Fruit fly (Drosophila melanogaster) whole organism, embryonic: ENCODE results near the gene CG1074.

Experiments
- CG10209 ChIP-seq: fragments of 200-800 bp; sonication (Bioruptor generic); optimal IDR thresholded peaks from 3 replicates; lab custom pipeline; 2017; ENCODE audit warnings: missing biosample characterization, mild to moderate bottlenecking, missing genetic modification characterization, missing genetic modification reagents
- CG1233 ChIP-seq: fragments of 200-800 bp; sonication (Bioruptor generic); optimal IDR thresholded peaks from 4 replicates; lab custom pipeline; 2018; ENCODE audit warnings: missing biosample characterization, mild to moderate bottlenecking, missing genetic modification characterization
- CG13424 ChIP-seq: fragments of 200-800 bp; sonication (Bioruptor generic); optimal IDR thresholded peaks from 2 replicates; lab custom pipeline; 2019; ENCODE audit warnings: missing biosample characterization, mild to moderate bottlenecking, missing genetic modification characterization, moderate library complexity
- CG13775 ChIP-seq: fragments of 200-800 bp; sonication (Bioruptor generic); optimal IDR thresholded peaks from 3 replicates; lab custom pipeline; 2017; ENCODE audit warnings: missing biosample characterization, mild to moderate bottlenecking, missing genetic modification characterization
- CG15601 ChIP-seq: fragments of 200-800 bp; sonication (Bioruptor generic); optimal IDR thresholded peaks from 3 replicates; lab custom pipeline; 2019; ENCODE audit warnings: missing biosample characterization, mild to moderate bottlenecking, missing genetic modification characterization, moderate library complexity
- CG16813 ChIP-seq: fragments of 200-800 bp; sonication (Bioruptor generic); IDR thresholded peaks from 3 replicates; pipeline ENCODE4 v1.3.6; 2022; ENCODE audit warnings: missing biosample characterization, missing genetic modification characterization; ENCODE audit not compliant: partially characterized antibody
- CG17385 ChIP-seq: fragments of 200-800 bp; sonication (Bioruptor generic); optimal IDR thresholded peaks from 3 replicates; lab custom pipeline; 2018; ENCODE audit warnings: missing biosample characterization, mild to moderate bottlenecking, missing genetic modification characterization
- CG1792 ChIP-seq: fragments of 200-800 bp; sonication (Bioruptor generic); optimal IDR thresholded peaks from 2 replicates; lab custom pipeline; 2016; ENCODE audit warnings: missing biosample characterization, missing genetic modification characterization
- CG18011 ChIP-seq: fragments of 200-800 bp; sonication (Bioruptor generic); optimal IDR thresholded peaks from 2 replicates; lab custom pipeline; 2017; ENCODE audit warnings: missing biosample characterization, missing genetic modification characterization, mild to moderate bottlenecking, moderate library complexity, missing genotype
- CG2199 ChIP-seq: fragments of 200-800 bp; sonication (Bioruptor generic); IDR thresholded peaks from 3 replicates; pipeline ENCODE4 v1.3.6; 2022; ENCODE audit warnings: missing biosample characterization, missing genetic modification characterization
- CG31441 ChIP-seq: fragments of 200-800 bp; sonication (Bioruptor generic); IDR thresholded peaks from 2 replicates; pipeline ENCODE4 v1.3.6; 2022; ENCODE audit warnings: missing biosample characterization, missing genetic modification characterization
- CG32532 ChIP-seq: fragments of 200-800 bp; sonication (Bioruptor generic); IDR thresholded peaks from 2 replicates; pipeline ENCODE4 v1.3.6; 2022; ENCODE audit warnings: missing biosample characterization, missing genetic modification characterization
- CG3847 ChIP-seq: fragments of 200-800 bp; sonication (Bioruptor generic); IDR thresholded peaks from 2 replicates; pipeline ENCODE4 v1.3.6; 2022; ENCODE audit warnings: missing biosample characterization, missing genetic modification characterization
- CG4404 ChIP-seq: fragments of 200-800 bp; sonication (Bioruptor generic); IDR thresholded peaks from 2 replicates; pipeline ENCODE4 v1.3.6; 2022; ENCODE audit warnings: missing biosample characterization, missing genetic modification characterization
- CG6813 ChIP-seq: fragments of 200-800 bp; sonication (Bioruptor generic); optimal IDR thresholded peaks from 2 replicates; lab custom pipeline; 2017; ENCODE audit warnings: missing biosample characterization, missing genetic modification characterization, mild to moderate bottlenecking, moderate library complexity, missing genetic modification reagents
- CG7928 ChIP-seq: fragments of 200-800 bp; sonication (Bioruptor generic); optimal IDR thresholded peaks from 2 replicates; lab custom pipeline; 2017; ENCODE audit warnings: missing biosample characterization, mild to moderate bottlenecking, missing genetic modification characterization
- CG8478 ChIP-seq: fragments of >200 bp; optimal IDR thresholded peaks from 2 replicates; lab custom pipeline; 2018
- CG9215 ChIP-seq: fragments of 200-800 bp; sonication (Bioruptor generic); IDR thresholded peaks from 2 replicates; pipeline ENCODE4 v1.3.6; 2022; ENCODE audit warnings: missing biosample characterization, missing genetic modification characterization
- CG9797 ChIP-seq: fragments of 200-800 bp; sonication (Bioruptor generic); optimal IDR thresholded peaks from 3 replicates; lab custom pipeline; 2018; ENCODE audit warnings: missing biosample characterization, mild to moderate bottlenecking, missing genetic modification characterization
- D19A ChIP-seq: fragments of 200-800 bp; optimal IDR thresholded peaks from 3 replicates; lab custom pipeline; 2019; ENCODE audit warnings: missing biosample characterization, mild to moderate bottlenecking, missing genetic modification characterization, moderate library complexity
- Dip3 ChIP-seq: fragments of 200-800 bp; sonication (Bioruptor generic); optimal IDR thresholded peaks from 3 replicates; lab custom pipeline; 2016; ENCODE audit warnings: missing biosample characterization, missing genetic modification characterization
- Dll ChIP-seq: fragments of 200-800 bp; sonication (Bioruptor generic); IDR thresholded peaks from 4 replicates; pipeline ENCODE4 v1.3.6; 2022; ENCODE audit warnings: missing biosample characterization, missing genetic modification characterization; ENCODE audit not compliant: partially characterized antibody
- Dp ChIP-seq: fragments of 200-800 bp; sonication (Bioruptor generic); optimal IDR thresholded peaks from 2 replicates; lab custom pipeline; 2018; ENCODE audit warnings: missing biosample characterization, mild to moderate bottlenecking, missing genetic modification characterization, moderate library complexity
- Ets65A ChIP-seq: fragments of 200-800 bp; sonication (Bioruptor generic); peaks from one replicate; lab custom pipeline; 2016; ENCODE audit warnings: missing biosample characterization, missing genetic modification characterization
- Ets97D ChIP-seq: fragments of 200-800 bp; sonication (Bioruptor generic); optimal IDR thresholded peaks from 3 replicates; lab custom pipeline; 2016; ENCODE audit warnings: missing biosample characterization, missing genetic modification characterization
- Hmx ChIP-seq: fragments of 200-800 bp; sonication (Bioruptor generic); optimal IDR thresholded peaks from 2 replicates; lab custom pipeline; 2016; ENCODE audit warnings: missing biosample characterization, missing genetic modification characterization
- Hr3 ChIP-seq: fragments of 200-800 bp; sonication (Bioruptor generic); optimal IDR thresholded peaks from 3 replicates; lab custom pipeline; 2016; ENCODE audit warnings: missing biosample characterization, missing genetic modification characterization
- MESR4 ChIP-seq: fragments of 200-800 bp; sonication (Bioruptor generic); optimal IDR thresholded peaks from 2 replicates; lab custom pipeline; 2018; ENCODE audit warnings: missing biosample characterization, mild to moderate bottlenecking, missing genetic modification characterization, moderate library complexity
- Mad ChIP-seq: fragments of 200-800 bp; sonication (Bioruptor generic); optimal IDR thresholded peaks from 2 replicates; lab custom pipeline; 2016; ENCODE audit warnings: missing biosample characterization, missing genetic modification characterization
- Pdp1 ChIP-seq, 2 experiments: fragments of 200-800 bp; sonication (Bioruptor generic); optimal IDR thresholded peaks; 3 replicates each; lab custom pipeline; 2016; ENCODE audit warnings: missing biosample characterization in 2 of 2, missing genetic modification characterization in 2 of 2, mild to moderate bottlenecking in 1 of 2, moderate library complexity in 1 of 2
- Scr ChIP-seq: fragments of 200-800 bp; sonication (Bioruptor generic); IDR thresholded peaks from 2 replicates; pipeline ENCODE4 v1.3.6; 2022; ENCODE audit warnings: missing biosample characterization, missing genetic modification characterization; ENCODE audit not compliant: partially characterized antibody
- chif ChIP-seq, 2 experiments: fragments of 200-800 bp; sonication (Bioruptor generic); optimal IDR thresholded peaks; 3 replicates each; lab custom pipeline; 2016; ENCODE audit warnings: missing biosample characterization in 2 of 2, missing genetic modification characterization in 2 of 2
- chm ChIP-seq: fragments of 200-800 bp; sonication (Bioruptor generic); IDR thresholded peaks from 2 replicates; pipeline ENCODE4 v1.3.6; 2022; ENCODE audit warnings: missing biosample characterization, missing genetic modification characterization
- dm ChIP-seq: fragments of 200-800 bp; sonication (Bioruptor generic); optimal IDR thresholded peaks from 3 replicates; lab custom pipeline; 2016; ENCODE audit warnings: missing biosample characterization, missing genetic modification characterization
- dmrt11E ChIP-seq: fragments of 200-800 bp; sonication (Bioruptor generic); optimal IDR thresholded peaks from 3 replicates; lab custom pipeline; 2018; ENCODE audit warnings: missing biosample characterization, mild to moderate bottlenecking, missing genetic modification characterization, moderate library complexity
- ems ChIP-seq: fragments of 200-800 bp; sonication (Bioruptor generic); optimal IDR thresholded peaks from 3 replicates; lab custom pipeline; 2016; ENCODE audit warnings: missing biosample characterization, missing genetic modification characterization
- fd3F ChIP-seq: fragments of 200-800 bp; sonication (Bioruptor generic); optimal IDR thresholded peaks from 2 replicates; lab custom pipeline; 2018; ENCODE audit warnings: missing biosample characterization, mild to moderate bottlenecking, missing genetic modification characterization, moderate library complexity
- gfzf ChIP-seq: fragments of 200-800 bp; sonication (Bioruptor generic); optimal IDR thresholded peaks from 2 replicates; lab custom pipeline; 2016; ENCODE audit warnings: missing biosample characterization, mild to moderate bottlenecking, missing genetic modification characterization, moderate library complexity
- gro ChIP-seq: fragments of 200-800 bp; sonication (Bioruptor generic); optimal IDR thresholded peaks from 2 replicates; lab custom pipeline; 2016; ENCODE audit warnings: missing biosample characterization, missing genetic modification characterization
- hb ChIP-seq: fragments of 200-800 bp; sonication (Bioruptor generic); IDR thresholded peaks from 3 replicates; pipeline ENCODE4 v1.3.6; 2022; ENCODE audit warnings: missing biosample characterization, missing genetic modification characterization; ENCODE audit not compliant: partially characterized antibody
- knrl ChIP-seq: fragments of 200-800 bp; sonication (Bioruptor generic); IDR thresholded peaks from 3 replicates; pipeline ENCODE4 v1.3.6; 2022; ENCODE audit warnings: missing biosample characterization, missing genetic modification characterization; ENCODE audit not compliant: partially characterized antibody
- lilli ChIP-seq: fragments of 200-800 bp; sonication (Bioruptor generic); optimal IDR thresholded peaks from 3 replicates; lab custom pipeline; 2016; ENCODE audit warnings: missing biosample characterization, missing genetic modification characterization
- onecut ChIP-seq: fragments of 200-800 bp; sonication (Bioruptor generic); IDR thresholded peaks from 2 replicates; pipeline ENCODE4 v1.3.6; 2022; ENCODE audit warnings: missing biosample characterization, missing genetic modification characterization
- pnt ChIP-seq: fragments of 200-800 bp; sonication (Bioruptor generic); optimal IDR thresholded peaks from 3 replicates; lab custom pipeline; 2016; ENCODE audit warnings: missing biosample characterization, missing genetic modification characterization
- pros ChIP-seq: fragments of 200-800 bp; sonication (Bioruptor generic); optimal IDR thresholded peaks from 3 replicates; lab custom pipeline; 2019; ENCODE audit warnings: missing biosample characterization, mild to moderate bottlenecking, missing genetic modification characterization, moderate library complexity
- pum ChIP-seq: fragments of 200-800 bp; sonication (Bioruptor generic); optimal IDR thresholded peaks from 2 replicates; lab custom pipeline; 2016; ENCODE audit warnings: missing biosample characterization, missing genetic modification characterization
- run ChIP-seq: fragments of 200-800 bp; sonication (Bioruptor generic); optimal IDR thresholded peaks from 3 replicates; lab custom pipeline; 2018; ENCODE audit warnings: missing biosample characterization, mild to moderate bottlenecking, missing genetic modification characterization
- sd ChIP-seq: fragments of 200-800 bp; sonication (Bioruptor generic); optimal IDR thresholded peaks from 3 replicates; lab custom pipeline; 2018; ENCODE audit warnings: missing biosample characterization, mild to moderate bottlenecking, missing genetic modification characterization, moderate library complexity
- tin ChIP-seq: fragments of 200-800 bp; sonication (Bioruptor generic); optimal IDR thresholded peaks from 3 replicates; lab custom pipeline; 2016; ENCODE audit warnings: missing biosample characterization, missing genetic modification characterization
- tup ChIP-seq: fragments of 200-800 bp; sonication (Bioruptor generic); optimal IDR thresholded peaks from 2 replicates; lab custom pipeline; 2016; ENCODE audit warnings: missing biosample characterization, mild to moderate bottlenecking, missing genetic modification characterization, moderate library complexity
- zen ChIP-seq: fragments of 200-800 bp; sonication (Bioruptor generic); optimal IDR thresholded peaks from 3 replicates; lab custom pipeline; 2018; ENCODE audit warnings: missing biosample characterization, mild to moderate bottlenecking, missing genetic modification characterization, moderate library complexity

Gene CG1074

dm6 chr3R:4437113-4437512 is 3.3 kb downstream of the CG1074 start, which contains the start of the genes Lipt2 and CG14650 (continued):
- TF ChIP-seq CG2199 (GFP tag; lab: Robert Waterston, UW) (no peak), lilli (peak; percentile 85), onecut (no peak), CG1233 (GFP tag; lab: Kevin White, UChicago) (no peak), pnt (GFP tag; lab: Kevin White, UChicago) (peak; percentile 65), Hr3 (GFP tag; lab: Kevin White, UChicago) (peak; percentile 57), Ets65A (GFP tag; lab: Kevin White, UChicago) (peak; percentile 94), CG13775 (GFP tag; lab: Kevin White, UChicago) (peak; percentile 66), Scr (GFP tag; lab: Robert Waterston, UW) (peak; percentile 68), tin (GFP tag; lab: Kevin White, UChicago) (peak; percentile 49), Ets97D (GFP tag; lab: Kevin White, UChicago) (peak; percentile 78), Dip3 (peak; percentile 46), CG32532 (peak; percentile 56), CG1792 (peak; percentile 47), CG9215 (GFP tag; lab: Robert Waterston, UW) (peak; percentile 30; the same call in 1 of the 2 replicates), CG7928 (peak; percentile 98), CG31441 (GFP tag; lab: Robert Waterston, UW) (no peak), CG10209 (GFP tag; lab: Kevin White, UChicago) (peak; percentile 47), knrl (peak; percentile 61), CG6813 (no peak), chm (GFP tag; lab: Robert Waterston, UW) (no peak), D19A (no peak), Pdp1 (GFP tag; optimal IDR thresholded peaks at IDR 0.05; lab: Kevin White, UChicago) (peak; percentile 50 to 66), fd3F (GFP tag; lab: Kevin White, UChicago) (peak; percentile 22), CG17385 (peak; percentile 6), zen (tag; lab: Kevin White, UChicago) (peak; percentile 45), CG13424 (peak; percentile 62), Dp (GFP tag; lab: Kevin White, UChicago) (peak; percentile 62), hb (no peak), CG18011 (GFP tag; lab: Kevin White, UChicago) (peak; percentile 81), CG4404 (GFP tag; lab: Robert Waterston, UW) (no peak), MESR4 (GFP tag; lab: Kevin White, UChicago) (peak; percentile 84), gro (GFP tag; lab: Kevin White, UChicago) (peak; percentile 77), CG3847 (peak; percentile 64), dm (GFP tag; lab: Kevin White, UChicago) (peak; percentile 68), Hmx (no peak), CG8478 (lab: Kevin White, UChicago) (no peak), tup (GFP tag; lab: Kevin White, UChicago) (no peak), CG15601 (no peak), pros (no peak), gfzf (peak; percentile 70), CG9797 (GFP tag; lab: Kevin White, UChicago) (peak; percentile 59), ems (peak; percentile 48), pum (GFP tag; lab: Kevin White, UChicago) (peak; percentile 61), CG16813 (GFP tag; lab: Robert Waterston, UW) (peak; percentile 54; the same call in 2 of the 3 replicates), Mad (GFP tag; lab: Kevin White, UChicago) (peak; percentile 27), run (tag; lab: Kevin White, UChicago) (no peak), chif (GFP tag; optimal IDR thresholded peaks at IDR 0.05; lab: Kevin White, UChicago) (peak; percentile 36 to 55), Dll (peak; percentile 73; the same call in 3 of the 4 replicates), sd (tag; lab: Kevin White, UChicago) (no peak), dmrt11E (peak; percentile 50)
